Worm (Caenorhabditis elegans): ENCODE results near the gene F33G12.6.

Gene F33G12.6

DNA sequence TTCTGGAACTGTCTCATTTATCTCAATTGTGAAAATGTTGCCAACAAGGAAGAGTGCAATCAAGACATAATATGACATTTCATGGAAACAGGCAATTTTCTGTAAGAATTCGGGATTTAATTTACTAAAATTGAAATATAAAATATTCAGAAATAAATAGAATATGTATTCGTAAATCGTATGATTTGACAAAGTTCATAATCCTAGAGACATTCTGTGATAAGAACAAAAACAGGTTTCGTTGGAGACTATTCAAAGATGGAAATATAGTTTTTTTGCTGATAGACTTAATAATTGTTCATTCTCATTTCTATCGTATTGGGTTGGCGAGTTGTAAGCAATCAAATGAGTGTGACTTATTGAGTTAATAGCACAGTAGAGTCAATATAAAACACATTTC, 8.3 kb downstream of the F33G12.6 start, which contains the start of gene C27A2.12:
C27A2.12 (minus strand) TSS at position 101 of the 400 bp plus-strand sequence.
- TF ChIP-seq pat-9 (tag; optimal IDR thresholded peaks at IDR 0.05) = no peak
- no peak for TF ChIP-seq dve-1 (tag; optimal IDR thresholded peaks at IDR 0.05)
- no peak for TF ChIP-seq fkh-10 (GFP tag; optimal IDR thresholded peaks at IDR 0.05)
- no peak for TF ChIP-seq hlh-8 (tag; optimal IDR thresholded peaks at IDR 0.05)
- no peak for TF ChIP-seq ceh-14 (tag; optimal IDR thresholded peaks at IDR 0.05)
- TF ChIP-seq fax-1 (tag; optimal IDR thresholded peaks at IDR 0.05) = no peak
- no peak for TF ChIP-seq elt-4 (tag; optimal IDR thresholded peaks at IDR 0.05)

DNA sequence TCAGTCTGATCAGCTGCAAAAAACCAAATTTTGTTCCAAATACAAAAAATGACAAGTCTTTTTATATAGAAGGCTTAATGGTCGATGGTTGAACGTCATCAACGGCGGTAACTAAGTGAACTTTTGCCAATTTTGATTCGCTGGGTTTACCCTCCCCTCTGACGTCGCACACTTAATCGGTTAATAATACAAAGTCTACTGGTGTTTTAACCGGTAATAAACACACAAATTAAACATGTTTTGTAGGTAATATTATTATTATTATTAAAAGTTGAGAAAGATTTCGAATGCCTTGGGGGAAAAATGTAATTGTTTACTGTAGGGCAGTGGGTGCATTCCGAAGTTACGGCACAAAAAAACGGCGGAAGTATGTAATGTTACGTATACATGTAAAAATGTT, 11.0 kb downstream of the F33G12.6 start, which contains the start of gene pho-12:
pho-12 (minus strand) TSS at position 101 of the 400 bp plus-strand sequence.
- TF ChIP-seq T23F11.4 (GFP tag; optimal IDR thresholded peaks at IDR 0.05) (no peak), hlh-13 (GFP tag; optimal IDR thresholded peaks at IDR 0.05) (no peak), pha-4 (tag; optimal IDR thresholded peaks at IDR 0.05) (no peak), ceh-14 (tag; optimal IDR thresholded peaks at IDR 0.05) (no peak), hlh-15 (tag; optimal IDR thresholded peaks at IDR 0.05) (no peak), unc-55 (GFP tag; optimal IDR thresholded peaks at IDR 0.05) (no peak), ahr-1 (tag; optimal IDR thresholded peaks at IDR 0.05) (no peak), ceh-34 (tag; optimal IDR thresholded peaks at IDR 0.05) (no peak)

DNA sequence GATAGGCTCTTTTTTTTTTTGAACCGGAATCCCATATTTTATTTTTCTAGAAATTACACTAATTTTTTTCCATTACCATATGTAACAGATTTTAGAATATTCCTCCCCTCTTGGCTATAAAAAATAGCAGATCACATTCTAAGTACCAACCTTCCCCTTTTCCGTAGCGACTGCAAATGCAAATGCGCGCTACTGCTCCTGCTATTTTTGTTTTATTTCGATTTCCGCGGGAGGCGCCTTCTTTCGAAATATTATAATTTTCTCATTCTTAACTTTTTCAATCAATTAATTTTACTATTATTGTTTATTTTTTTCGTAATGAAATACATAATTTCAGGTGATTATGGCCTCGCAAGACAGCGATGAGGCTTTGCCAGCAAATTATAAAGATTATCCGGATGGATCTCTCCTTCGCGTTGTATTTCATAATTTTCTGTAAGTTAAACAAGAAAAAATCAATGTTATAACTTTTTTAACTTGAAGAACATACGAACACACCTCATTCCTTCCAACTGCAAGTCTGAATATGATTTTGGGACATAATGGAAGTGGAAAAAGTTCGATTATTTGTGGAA, 12.2 kb downstream of the F33G12.6 start, which contains the start of gene smc-5:
smc-5 (plus strand) TSS at position 332 of the 575 bp plus-strand sequence.
- TF ChIP-seq ets-4 (tag; optimal IDR thresholded peaks at IDR 0.05) (peak; percentile 57), ceh-14 (tag; optimal IDR thresholded peaks at IDR 0.05) (peak; percentile 52), C38D4.7 (GFP tag; optimal IDR thresholded peaks at IDR 0.05) (no peak), ceh-19 (GFP tag; optimal IDR thresholded peaks at IDR 0.05) (no peak), ama-1 (optimal IDR thresholded peaks at IDR 0.05) (no peak), nfya-1 (tag; optimal IDR thresholded peaks at IDR 0.05) (peak; percentile 38), tbx-2 (tag; optimal IDR thresholded peaks at IDR 0.05) (peak; percentile 73), npax-4 (tag; optimal IDR thresholded peaks at IDR 0.05) (no peak), ceh-2 (tag; optimal IDR thresholded peaks at IDR 0.05) (peak; percentile 69), pqm-1 (tag; optimal IDR thresholded peaks at IDR 0.05) (peak; percentile 23), dve-1 (tag; optimal IDR thresholded peaks at IDR 0.05) (no peak), ceh-34 (tag; optimal IDR thresholded peaks at IDR 0.05) (peak; percentile 68), gmeb-2 (tag; optimal IDR thresholded peaks at IDR 0.05) (no peak), ceh-22 (tag; optimal IDR thresholded peaks at IDR 0.05) (no peak), eyg-1 (tag; optimal IDR thresholded peaks at IDR 0.05) (no peak), unc-86 (tag; optimal IDR thresholded peaks at IDR 0.05) (no peak), pha-4 (tag; optimal IDR thresholded peaks at IDR 0.05) (no peak), ceh-31 (tag; optimal IDR thresholded peaks at IDR 0.05) (peak; percentile 91), ttx-3 (tag; optimal IDR thresholded peaks at IDR 0.05) (no peak), unc-55 (GFP tag; optimal IDR thresholded peaks at IDR 0.05) (no peak), dmd-4 (tag; optimal IDR thresholded peaks at IDR 0.05; ENCODE audit: borderline replicate concordance) (no peak), che-1 (tag; optimal IDR thresholded peaks at IDR 0.05) (no peak), C08G9.2 (tag; optimal IDR thresholded peaks at IDR 0.05) (peak; percentile 63), sox-2 (GFP tag; IDR thresholded peaks at IDR 0.05) (no peak), mec-3 (tag; optimal IDR thresholded peaks at IDR 0.05; ENCODE audit: borderline replicate concordance) (no peak), fkh-6 (tag; optimal IDR thresholded peaks at IDR 0.05) (no peak), hlh-8 (tag; optimal IDR thresholded peaks at IDR 0.05) (peak; percentile 13), zip-5 (tag; optimal IDR thresholded peaks at IDR 0.05) (peak; percentile 43), ceh-9 (tag; optimal IDR thresholded peaks at IDR 0.05) (no peak), tbx-7 (tag; optimal IDR thresholded peaks at IDR 0.05) (peak; percentile 43), F13H6.1 (tag; optimal IDR thresholded peaks at IDR 0.05) (peak; percentile 36), sox-4 (tag; optimal IDR thresholded peaks at IDR 0.05) (no peak), elt-2 (tag; optimal IDR thresholded peaks at IDR 0.05) (no peak), pat-9 (tag; optimal IDR thresholded peaks at IDR 0.05) (no peak), ceh-18 (tag; optimal IDR thresholded peaks at IDR 0.05) (no peak), ztf-16 (tag; optimal IDR thresholded peaks at IDR 0.05) (peak; percentile 14), odd-2 (tag; optimal IDR thresholded peaks at IDR 0.05) (no peak), fax-1 (tag; optimal IDR thresholded peaks at IDR 0.05) (peak; percentile 58), rnt-1 (tag; optimal IDR thresholded peaks at IDR 0.05) (peak; percentile 52), unc-42 (tag; optimal IDR thresholded peaks at IDR 0.05) (peak; percentile 56), pax-1 (tag; optimal IDR thresholded peaks at IDR 0.05) (peak; percentile 16), lin-11 (tag; optimal IDR thresholded peaks at IDR 0.05) (no peak)

Data from whole organism, late embryonic.